Worm (Caenorhabditis elegans): ENCODE measurements around the gene C33F10.4.

DNA sequence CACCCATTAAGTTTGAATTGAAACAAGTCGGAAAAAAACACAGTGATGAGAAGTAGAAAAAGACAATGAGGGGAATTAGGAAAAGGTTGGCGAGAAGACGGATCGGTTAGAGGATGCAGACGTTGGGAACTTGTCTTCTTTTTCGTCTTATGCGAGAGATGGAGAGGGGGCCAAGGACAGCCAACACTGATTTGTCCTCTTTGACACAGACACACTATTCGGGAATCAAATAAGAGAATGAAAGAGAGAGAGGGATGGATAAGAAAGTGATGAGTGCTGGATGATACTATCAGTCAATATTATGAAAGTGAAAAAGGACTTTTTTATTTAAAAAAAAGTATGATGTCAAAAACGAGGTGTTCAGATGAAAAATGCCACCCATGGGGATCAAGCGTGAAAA, 26.2 kb downstream of the C33F10.4 start, which contains the start of gene lact-5:
- TF ChIP-seq pbrm-1 (GFP tag; IDR thresholded peaks at IDR 0.05) (no peak), nfyb-1 (GFP tag; IDR thresholded peaks at IDR 0.05) (no peak), F10E7.11 (tag; optimal IDR thresholded peaks at IDR 0.05) (no peak), akir-1 (GFP tag; optimal IDR thresholded peaks at IDR 0.05) (no peak), Y67H2A.10 (GFP tag; conservative IDR thresholded peaks at IDR 0.05) (no peak), mxl-1 (tag; optimal IDR thresholded peaks at IDR 0.05) (no peak), F52B5.7 (tag; optimal IDR thresholded peaks at IDR 0.05) (no peak), ztf-25 (GFP tag; IDR thresholded peaks at IDR 0.05) (no peak), efl-1 (GFP tag; optimal IDR thresholded peaks at IDR 0.05) (no peak), dpl-1 (GFP tag; optimal IDR thresholded peaks at IDR 0.05) (no peak), nhr-179 (tag; optimal IDR thresholded peaks at IDR 0.05) (no peak), egl-18 (GFP tag; IDR thresholded peaks at IDR 0.05) (no peak)
